Fruit fly (Drosophila melanogaster): Measurements from ENCODE around the gene CG32409.

- TF ChIP-seq psq (optimal IDR thresholded peaks at IDR 0.05) (no peak), Dll (optimal IDR thresholded peaks at IDR 0.05) (no peak), pan (optimal IDR thresholded peaks at IDR 0.05) (no peak), usp (GFP tag; optimal IDR thresholded peaks at IDR 0.05) (no peak), CG8478 (optimal IDR thresholded peaks at IDR 0.05) (no peak)
Measured at dm6 chr3L:5932363-5932914, 33.1 kb downstream of the CG32409 start, which contains the start of gene Rcc1.
